Fruit fly (Drosophila melanogaster) whole organism, wandering third instar larva: Measurements from ENCODE around the gene Nrx-1.

Experiments used
- CG9705 ChIP-seq: fragments of 200-800 bp; sonication (Bioruptor generic); optimal IDR thresholded peaks from 2 replicates; lab custom pipeline; 2018; ENCODE audit warnings: missing biosample characterization, mild to moderate bottlenecking, missing genetic modification characterization
- HLH106 ChIP-seq: fragments of 200-800 bp; optimal IDR thresholded peaks from 3 replicates; lab custom pipeline; 2019; ENCODE audit warnings: missing biosample characterization, mild to moderate bottlenecking, missing genetic modification characterization, moderate library complexity
- dmrt93B ChIP-seq: fragments of 200-800 bp; sonication (Bioruptor generic); optimal IDR thresholded peaks from 2 replicates; lab custom pipeline; 2018; ENCODE audit warnings: missing biosample characterization, mild to moderate bottlenecking, missing genetic modification characterization
- foxo ChIP-seq, 2 experiments: fragments of 200-800 bp; sonication (Bioruptor generic); optimal IDR thresholded peaks; 2 replicates in 1 of 2; 3 replicates in 1 of 2; lab custom pipeline; 2016 to 2017; ENCODE audit warnings: missing biosample characterization in 2 of 2, missing genetic modification characterization in 2 of 2
- h ChIP-seq: fragments of 200-800 bp; sonication (Bioruptor generic); optimal IDR thresholded peaks from 3 replicates; lab custom pipeline; 2016; ENCODE audit warnings: missing biosample characterization, mild to moderate bottlenecking, missing genetic modification characterization

DNA sequence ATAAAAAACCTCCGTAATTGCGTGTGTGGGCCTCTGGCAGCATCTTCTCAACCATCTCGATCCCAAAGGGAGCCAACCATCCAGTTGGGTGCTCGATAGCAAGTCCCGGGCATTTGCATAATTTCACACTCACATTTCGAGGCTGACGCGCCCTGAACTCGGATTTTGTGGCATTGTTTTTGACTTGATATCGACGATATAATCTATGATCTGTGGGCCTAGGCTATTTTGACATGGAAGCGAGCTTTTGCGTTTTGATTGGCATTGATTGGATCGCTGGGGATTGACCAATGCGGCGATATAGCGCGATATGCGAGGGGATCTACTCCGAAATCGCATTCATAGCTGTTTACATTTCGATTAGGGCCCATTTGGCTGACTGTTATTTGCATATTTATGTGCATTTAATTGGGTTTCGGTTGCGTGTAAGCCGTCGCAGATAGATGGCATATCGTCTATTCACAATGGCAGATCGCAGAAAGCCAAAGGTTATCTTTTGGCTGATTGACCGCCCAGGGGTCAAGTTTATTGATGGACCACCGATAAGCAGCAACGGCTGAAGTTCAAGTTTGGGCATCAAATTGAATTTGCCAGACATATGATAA is 36.0 kb upstream of the Nrx-1 start:
- TF ChIP-seq h (GFP tag; lab: Kevin White, UChicago) (no peak), dmrt93B (GFP tag; lab: Kevin White, UChicago) (no peak), foxo (GFP tag; optimal IDR thresholded peaks at IDR 0.05; lab: Kevin White, UChicago) (no peak), CG9705 (GFP tag; lab: Kevin White, UChicago) (no peak), HLH106 (tag; lab: Kevin White, UChicago) (no peak)
